Worm (Caenorhabditis elegans) whole organism, midembryonic: ENCODE measurements around the gene str-83.

ENCODE experiments used
- flt-1 ChIP-seq: fragments of 200-800 bp; sonication (Bioruptor generic); IDR thresholded peaks from 2 replicates; pipeline ENCODE4 v1.3.6; 2022; ENCODE audit warnings: missing genetic modification characterization, missing compliant biosample characterization
- tab-1 ChIP-seq: fragments of 200-800 bp; sonication (Bioruptor generic); IDR thresholded peaks from 2 replicates; pipeline ENCODE4 v1.3.6; 2022; ENCODE audit warnings: missing genetic modification characterization, missing compliant biosample characterization
- ztf-23 ChIP-seq: fragments of 200-800 bp; sonication (Bioruptor generic); IDR thresholded peaks from 2 replicates; pipeline ENCODE4 v1.3.6; 2022; ENCODE audit warnings: missing genetic modification reagents, missing genetic modification characterization, missing compliant biosample characterization
- ztf-29 ChIP-seq: fragments of 200-800 bp; sonication (Bioruptor generic); IDR thresholded peaks from 2 replicates; pipeline ENCODE4 v1.3.6; 2022; ENCODE audit warnings: missing genetic modification reagents, missing genetic modification characterization, missing compliant biosample characterization

DNA sequence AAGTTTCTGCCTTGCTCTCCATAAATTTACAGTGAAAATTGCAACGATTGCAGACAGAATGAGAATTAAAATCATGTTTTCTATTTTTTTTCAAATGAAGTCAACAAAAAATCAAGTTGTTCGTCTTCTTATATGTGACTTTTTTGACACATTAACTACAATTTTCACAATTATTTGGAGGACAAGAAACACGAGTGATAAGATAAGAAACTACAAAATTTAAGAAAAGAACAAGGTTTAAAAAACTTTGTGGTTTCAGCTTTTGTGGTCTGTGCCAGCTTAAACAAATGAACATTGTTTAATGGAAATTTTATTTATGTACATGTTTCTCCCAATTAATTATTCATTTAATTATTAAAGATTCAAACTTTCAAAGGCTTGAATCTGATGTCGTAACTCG lies 6.7 kb upstream of the str-83 start, which contains the start of gene cyp-34A9:
- TF ChIP-seq ztf-23 (GFP tag; lab: Robert Waterston, UW) (no peak), ztf-29 (GFP tag; lab: Robert Waterston, UW) (no peak), flt-1 (GFP tag; lab: Robert Waterston, UW) (no peak), tab-1 (GFP tag; lab: Robert Waterston, UW) (no peak)
